Fruit fly (Drosophila melanogaster): Measurements from ENCODE around the gene Efhc1.1.

Gene Efhc1.1

DNA sequence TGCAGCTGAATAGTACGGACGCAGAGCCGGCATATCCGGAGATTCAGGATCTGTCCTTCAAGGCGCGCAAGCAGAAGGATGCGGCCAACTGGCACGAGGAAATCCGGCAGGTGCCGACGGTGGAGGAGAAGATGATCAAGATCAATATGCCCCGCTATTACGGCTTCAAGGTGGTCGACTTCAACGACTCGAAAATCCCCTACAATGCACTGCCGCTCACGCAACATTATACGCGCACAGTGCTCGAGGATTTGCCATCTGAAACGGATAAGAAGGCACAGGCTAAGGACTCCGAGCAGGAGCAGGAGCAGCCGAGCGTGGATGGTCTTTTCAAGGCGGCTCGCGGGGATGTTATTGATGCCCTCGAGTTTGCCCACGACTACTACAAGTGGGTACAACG is 2.7 kb upstream of the Efhc1.1 start:
- no peak for TF ChIP-seq Pif1A (GFP tag; optimal IDR thresholded peaks at IDR 0.05)
- no peak for TF ChIP-seq CG8159 (tag; optimal IDR thresholded peaks at IDR 0.05)
- no peak for TF ChIP-seq EcR (GFP tag; optimal IDR thresholded peaks at IDR 0.05)
- TF ChIP-seq Pif1B (GFP tag; optimal IDR thresholded peaks at IDR 0.05), result no peak
- no peak for TF ChIP-seq CG17806 (tag; optimal IDR thresholded peaks at IDR 0.05)
- no peak for TF ChIP-seq fd96Ca (GFP tag; IDR thresholded peaks at IDR 0.05)
- no peak for TF ChIP-seq CG34367 (tag; optimal IDR thresholded peaks at IDR 0.05)

DNA sequence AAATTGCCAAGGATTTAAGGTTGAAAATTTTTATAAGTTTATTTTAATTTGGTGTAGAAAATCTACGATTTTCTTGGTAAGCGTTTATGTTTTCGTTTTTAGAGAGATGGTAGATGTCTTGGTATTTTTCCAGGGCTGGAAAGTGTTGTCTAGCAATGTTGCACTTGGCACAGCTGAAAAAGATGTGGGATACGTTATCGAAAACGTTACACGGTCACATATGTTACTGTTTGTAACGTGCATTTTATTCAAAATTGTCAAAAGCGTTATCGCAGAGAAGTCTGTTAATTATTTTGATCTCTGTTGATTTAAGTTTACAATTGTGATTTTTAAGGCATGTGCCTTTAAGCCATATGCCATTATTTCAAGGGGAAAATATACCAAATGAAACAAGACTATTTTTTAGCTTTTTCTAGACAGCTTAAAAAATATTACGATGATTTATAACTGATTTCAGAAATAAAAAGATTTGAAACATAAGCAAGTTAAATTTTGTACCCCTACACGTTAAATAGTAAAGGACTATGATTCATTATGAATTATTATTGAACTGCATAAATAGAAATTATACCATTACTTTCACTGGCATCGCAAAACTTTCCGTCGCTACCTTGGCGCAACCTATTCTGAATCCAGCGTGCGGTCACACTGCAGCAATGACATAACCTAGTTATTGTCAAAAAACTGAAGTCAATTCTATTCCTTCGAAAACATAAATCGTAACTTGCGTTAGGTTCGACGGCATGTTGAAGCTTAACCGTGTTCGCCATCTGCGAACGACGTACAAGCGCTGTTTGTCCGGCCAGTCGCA is 2.1 kb upstream of the Efhc1.1 start, which contains the start of the genes Paf-AHalpha and mRpS30:
Paf-AHalpha (minus strand) TSS at position 155 of the 811 bp plus-strand sequence.
mRpS30 (plus strand) TSS at position 619 of the 811 bp plus-strand sequence.
- TF ChIP-seq D1 (tag; optimal IDR thresholded peaks at IDR 0.05), result no peak
- TF ChIP-seq CG8301 (tag; optimal IDR thresholded peaks at IDR 0.05), result no peak
- no peak for TF ChIP-seq Pif1A (GFP tag; optimal IDR thresholded peaks at IDR 0.05)
- no peak for TF ChIP-seq gl (tag; optimal IDR thresholded peaks at IDR 0.05)
- TF ChIP-seq EcR (GFP tag; optimal IDR thresholded peaks at IDR 0.05), result no peak
- TF ChIP-seq CG9948 (tag; optimal IDR thresholded peaks at IDR 0.05), result no peak
- no peak for TF ChIP-seq CG14655 (GFP tag; optimal IDR thresholded peaks at IDR 0.05)
- TF ChIP-seq CG34367 (tag; optimal IDR thresholded peaks at IDR 0.05), result no peak
- TF ChIP-seq CG13204 (GFP tag; optimal IDR thresholded peaks at IDR 0.05), result no peak
- no peak for TF ChIP-seq rn (GFP tag; IDR thresholded peaks at IDR 0.05)
- TF ChIP-seq Ets98B (GFP tag; IDR thresholded peaks at IDR 0.05), result no peak
- no peak for TF ChIP-seq CG8159 (tag; optimal IDR thresholded peaks at IDR 0.05)
- no peak for TF ChIP-seq CG12605 (GFP tag; IDR thresholded peaks at IDR 0.05)
- TF ChIP-seq CG4496 (GFP tag; IDR thresholded peaks at IDR 0.05), result no peak
- no peak for TF ChIP-seq Snoo (tag; optimal IDR thresholded peaks at IDR 0.05)
- no peak for TF ChIP-seq fd96Ca (GFP tag; IDR thresholded peaks at IDR 0.05)
- no peak for TF ChIP-seq CG15710 (tag; optimal IDR thresholded peaks at IDR 0.05)
- TF ChIP-seq CG17806 (tag; optimal IDR thresholded peaks at IDR 0.05), result no peak
- no peak for TF ChIP-seq CG32121 (GFP tag; IDR thresholded peaks at IDR 0.05)

DNA sequence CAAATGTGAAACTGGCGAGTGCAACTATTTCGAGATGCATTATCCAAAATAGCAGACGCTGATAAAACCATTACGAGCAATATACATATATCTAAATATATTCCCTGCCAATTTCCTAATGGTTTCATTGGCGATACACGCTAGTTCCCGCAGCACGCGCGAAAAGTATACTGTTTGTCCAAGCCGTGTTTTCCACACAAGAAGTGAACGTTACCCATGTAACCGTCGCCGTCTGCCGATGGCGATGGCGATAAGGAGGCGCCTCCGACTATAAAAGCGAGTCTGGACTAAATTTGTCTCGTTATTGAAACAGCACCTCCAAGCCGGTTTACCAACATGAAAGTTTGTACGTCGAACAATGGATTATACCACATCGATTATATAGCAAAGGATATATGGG is 4.7 kb downstream of the Efhc1.1 start, which contains the start of gene CG43673:
CG43673 (plus strand) TSS at position 301 of the 400 bp plus-strand sequence.
- no peak for TF ChIP-seq CG15710 (tag; optimal IDR thresholded peaks at IDR 0.05)
- no peak for TF ChIP-seq CG9948 (tag; optimal IDR thresholded peaks at IDR 0.05)
- no peak for TF ChIP-seq Ets98B (GFP tag; IDR thresholded peaks at IDR 0.05)
- TF ChIP-seq gl (tag; optimal IDR thresholded peaks at IDR 0.05), result no peak
- TF ChIP-seq CG10348 (GFP tag; IDR thresholded peaks at IDR 0.05), result no peak
- TF ChIP-seq CG8159 (tag; optimal IDR thresholded peaks at IDR 0.05), result no peak
- TF ChIP-seq CG8301 (tag; optimal IDR thresholded peaks at IDR 0.05), result no peak
- TF ChIP-seq Snoo (tag; optimal IDR thresholded peaks at IDR 0.05), result no peak
- TF ChIP-seq CG4496 (GFP tag; IDR thresholded peaks at IDR 0.05), result no peak
- no peak for TF ChIP-seq CG13204 (GFP tag; optimal IDR thresholded peaks at IDR 0.05)
- no peak for TF ChIP-seq CG34367 (tag; optimal IDR thresholded peaks at IDR 0.05)
- no peak for TF ChIP-seq CG12605 (GFP tag; IDR thresholded peaks at IDR 0.05)
- TF ChIP-seq fd96Ca (GFP tag; IDR thresholded peaks at IDR 0.05), result no peak
- no peak for TF ChIP-seq CG17806 (tag; optimal IDR thresholded peaks at IDR 0.05)
- TF ChIP-seq D1 (tag; optimal IDR thresholded peaks at IDR 0.05), result no peak
- no peak for TF ChIP-seq EcR (GFP tag; optimal IDR thresholded peaks at IDR 0.05)

DNA sequence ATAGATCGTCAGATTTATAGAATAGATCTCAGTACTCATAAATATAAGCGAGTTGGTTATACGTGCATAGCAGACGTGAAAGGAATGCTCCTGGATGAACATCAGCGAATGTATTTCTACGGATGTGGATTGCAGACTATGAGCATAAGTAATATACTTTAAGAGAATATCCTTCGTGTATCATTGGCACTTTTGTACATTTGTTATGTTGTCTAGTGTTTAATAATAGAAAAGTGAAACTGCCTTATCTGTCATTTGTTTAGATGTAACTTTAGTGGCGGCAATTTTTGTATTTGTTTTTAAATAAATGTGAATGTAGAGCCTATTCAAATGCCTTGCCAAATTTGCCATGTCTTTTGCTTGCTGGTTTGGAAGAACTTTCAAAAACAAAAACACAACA is 10.8 kb downstream of the Efhc1.1 start, which contains the start of gene CG43672:
CG43672 (plus strand) TSS at position 301 of the 400 bp plus-strand sequence.
- no peak for TF ChIP-seq CG8301 (tag; optimal IDR thresholded peaks at IDR 0.05)
- TF ChIP-seq CG32121 (GFP tag; IDR thresholded peaks at IDR 0.05), result no peak
- no peak for TF ChIP-seq Pif1A (GFP tag; optimal IDR thresholded peaks at IDR 0.05)
- no peak for TF ChIP-seq rn (GFP tag; IDR thresholded peaks at IDR 0.05)

DNA sequence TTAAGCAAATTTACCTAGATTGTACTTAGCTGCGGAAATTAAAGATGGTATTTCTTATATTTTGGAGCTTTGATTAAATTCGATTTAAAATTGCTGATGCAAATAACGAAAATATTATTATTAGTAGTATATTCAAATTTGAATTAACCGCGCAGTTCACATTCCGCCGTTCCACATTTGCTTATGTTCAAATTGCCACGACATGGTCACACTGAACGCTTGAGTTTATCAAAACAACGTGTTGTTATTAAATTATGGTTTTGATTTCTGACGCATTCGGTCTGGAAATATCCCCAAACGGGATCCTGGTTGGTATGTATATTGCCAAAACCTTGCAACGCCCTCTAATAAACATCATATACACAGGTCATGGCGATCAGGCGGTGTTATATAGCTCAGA is 14.1 kb downstream of the Efhc1.1 start, which contains the start of gene CG33172:
CG33172 (plus strand) TSS at position 208 of the 400 bp plus-strand sequence.
- TF ChIP-seq CG14655 (GFP tag; optimal IDR thresholded peaks at IDR 0.05) (no peak), CG13204 (GFP tag; optimal IDR thresholded peaks at IDR 0.05) (no peak), Ets98B (GFP tag; IDR thresholded peaks at IDR 0.05) (no peak), CG8159 (tag; optimal IDR thresholded peaks at IDR 0.05) (no peak), CG34367 (tag; optimal IDR thresholded peaks at IDR 0.05) (no peak)

DNA sequence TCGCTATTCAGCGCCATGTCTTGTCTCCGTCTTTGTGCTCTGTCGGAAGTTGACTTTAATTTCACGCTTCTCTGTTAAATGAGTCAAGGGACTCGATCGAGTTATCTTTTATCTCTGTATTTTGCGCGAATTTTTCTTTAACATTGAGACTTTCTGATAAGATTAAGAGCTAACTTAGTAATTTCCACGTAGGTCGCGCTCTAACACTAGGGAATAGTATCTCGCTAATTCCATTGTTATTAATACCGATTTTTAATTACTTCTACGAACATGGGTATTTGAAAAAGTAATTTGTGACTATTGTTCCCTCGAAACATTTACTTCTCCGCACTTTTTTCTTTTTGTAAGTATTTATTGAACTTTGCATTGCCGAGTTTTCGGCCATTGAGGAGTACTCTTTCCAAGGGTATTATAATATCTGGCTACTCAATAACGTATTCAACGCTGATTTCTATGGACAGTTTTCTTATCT is 17.1 kb downstream of the Efhc1.1 start, which contains the start of gene CG8952:
CG8952 (minus strand) TSS at position 51 of the 472 bp plus-strand sequence.
- TF ChIP-seq CG13204 (GFP tag; optimal IDR thresholded peaks at IDR 0.05) (no peak), Pif1B (GFP tag; optimal IDR thresholded peaks at IDR 0.05) (no peak), EcR (GFP tag; optimal IDR thresholded peaks at IDR 0.05) (no peak), CG17806 (tag; optimal IDR thresholded peaks at IDR 0.05) (no peak), gl (tag; optimal IDR thresholded peaks at IDR 0.05) (no peak), rn (GFP tag; IDR thresholded peaks at IDR 0.05) (no peak), CG10348 (GFP tag; IDR thresholded peaks at IDR 0.05) (no peak), CG4496 (GFP tag; IDR thresholded peaks at IDR 0.05) (no peak), Snoo (tag; optimal IDR thresholded peaks at IDR 0.05) (no peak), CG32121 (GFP tag; IDR thresholded peaks at IDR 0.05) (no peak), Ets98B (GFP tag; IDR thresholded peaks at IDR 0.05) (no peak), Pif1A (GFP tag; optimal IDR thresholded peaks at IDR 0.05) (no peak), CG15710 (tag; optimal IDR thresholded peaks at IDR 0.05) (no peak), D1 (tag; optimal IDR thresholded peaks at IDR 0.05) (no peak), fd96Ca (GFP tag; IDR thresholded peaks at IDR 0.05) (no peak)

Measured in whole organism, pupa.